Worm (Caenorhabditis elegans) whole organism, mixed stage, embryonic: ENCODE data around the gene Y37E11AM.3.

ENCODE experiments used
- elt-1 ChIP-seq: sonication (generic microtip); optimal IDR thresholded peaks from 2 replicates; lab custom pipeline; 2017; ENCODE audit warnings: missing genetic modification characterization, mild to moderate bottlenecking, missing compliant biosample characterization, antibody characterized with exemption, moderate library complexity, borderline replicate concordance; ENCODE audit not compliant: insufficient read depth
- snpc-4 ChIP-seq: fragments of 150-350 bp; optimal IDR thresholded peaks from 2 replicates; lab custom pipeline; 2014; ENCODE audit warnings: missing biosample characterization, missing genetic modification characterization

DNA sequence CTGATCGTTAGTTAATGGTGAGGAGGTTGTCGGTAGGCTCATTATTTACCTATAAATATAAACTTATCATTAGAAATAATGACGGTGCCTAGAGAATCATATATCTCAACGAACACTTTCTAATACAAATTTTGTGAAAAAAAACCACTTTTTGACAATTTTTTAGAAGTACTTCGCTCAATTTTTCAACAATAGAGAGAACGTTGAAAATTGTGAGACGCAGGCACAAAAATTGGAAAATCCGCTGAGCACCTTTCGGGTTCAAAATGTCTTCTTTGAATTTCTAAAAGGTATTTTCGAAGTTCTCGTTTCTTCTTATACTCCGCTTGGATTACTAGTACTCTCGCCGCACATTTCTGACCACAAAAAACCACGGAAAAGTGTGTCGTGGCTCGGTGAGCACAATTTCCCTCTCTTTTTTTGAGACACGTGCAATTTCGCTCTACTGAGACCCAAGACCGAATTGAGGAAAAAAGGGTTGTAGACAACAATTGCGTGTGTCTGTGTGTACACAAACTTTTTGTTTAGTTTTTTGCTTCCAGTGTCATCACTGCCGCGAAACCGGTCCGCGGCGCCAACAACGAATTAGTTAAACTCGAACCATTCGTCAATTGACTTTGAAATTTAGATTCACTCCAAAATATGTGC lies 22.0 kb upstream of the Y37E11AM.3 start, which contains the start of gene nape-1:
- TF ChIP-seq snpc-4 (tag; lab: Kevin White, UChicago) (no peak), elt-1 (tag; lab: Kevin White, UChicago) (no peak)
